Fruit fly (Drosophila melanogaster) whole organism, wandering third instar larva: Measurements from ENCODE around the gene MRG15.

Source experiments
- Myc ChIP-seq: fragments of >200 bp; optimal IDR thresholded peaks from 2 replicates; lab custom pipeline; 2017
- N ChIP-seq: fragments of >200 bp; optimal IDR thresholded peaks from 2 replicates; lab custom pipeline; 2018; ENCODE audit warnings: missing biosample characterization, missing external identifiers, missing genetic modification characterization
- usp ChIP-seq: fragments of >200 bp; optimal IDR thresholded peaks from 2 replicates; lab custom pipeline; 2017; ENCODE audit warnings: missing biosample characterization, missing genetic modification characterization

DNA sequence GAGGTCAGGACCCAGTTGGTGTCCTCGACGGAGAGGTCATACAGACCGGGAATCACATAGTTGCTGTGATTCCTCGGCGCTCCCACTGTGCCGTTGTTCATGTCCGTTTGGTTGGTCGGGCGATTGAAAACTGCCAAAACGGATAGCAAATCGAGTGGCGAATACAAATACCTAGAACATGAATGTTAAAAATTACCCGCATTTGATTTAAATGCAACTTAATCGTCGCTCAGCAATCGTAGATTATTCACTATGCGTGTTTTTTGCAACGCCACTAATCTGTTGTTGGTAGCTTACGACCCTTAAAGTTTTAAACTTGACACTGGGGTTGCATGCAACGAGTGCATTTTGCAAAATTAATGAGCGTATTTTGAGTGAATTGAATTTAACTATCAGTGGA, 28.9 kb downstream of the MRG15 start, which contains the start of gene Amt:
- TF ChIP-seq usp (GFP tag; lab: Kevin White, UChicago) (no peak), Myc (lab: Kevin White, UChicago) (no peak), N (GFP tag; lab: Kevin White, UChicago) (no peak)
